Fruit fly (Drosophila melanogaster) whole organism, prepupa: ENCODE results near the gene CG43246.
A peak's percentile ranks its signal among the peaks of the same experiment; 100 is the strongest.

Source experiments
- CG10631 ChIP-seq: fragments of 200-800 bp; sonication (Bioruptor generic); optimal IDR thresholded peaks from 2 replicates; lab custom pipeline; 2016; ENCODE audit warnings: missing biosample characterization, missing genetic modification characterization
- CG11294 ChIP-seq: fragments of 200-800 bp; sonication (Bioruptor generic); IDR thresholded peaks from 2 replicates; pipeline ENCODE4 v1.3.6; 2022; ENCODE audit warnings: missing biosample characterization, missing genetic modification characterization
- CG11902 ChIP-seq: fragments of 200-800 bp; sonication (Bioruptor generic); optimal IDR thresholded peaks from 3 replicates; lab custom pipeline; 2016; ENCODE audit warnings: missing biosample characterization, missing genetic modification characterization
- CG15336 ChIP-seq: fragments of 200-800 bp; sonication (Bioruptor generic); IDR thresholded peaks from 2 replicates; pipeline ENCODE4 v1.3.6; 2022; ENCODE audit warnings: missing biosample characterization, missing genetic modification characterization
- CG16779 ChIP-seq: fragments of 200-800 bp; sonication (Bioruptor generic); optimal IDR thresholded peaks from 3 replicates; lab custom pipeline; 2017; ENCODE audit warnings: missing biosample characterization, mild to moderate bottlenecking, missing genetic modification characterization
- CG3032 ChIP-seq: fragments of 200-800 bp; optimal IDR thresholded peaks from 2 replicates; lab custom pipeline; 2019; ENCODE audit warnings: missing biosample characterization, mild to moderate bottlenecking, missing genetic modification characterization, moderate library complexity
- CG31627 ChIP-seq: fragments of 200-800 bp; sonication (Bioruptor generic); optimal IDR thresholded peaks from 3 replicates; lab custom pipeline; 2016; ENCODE audit warnings: missing biosample characterization, missing genetic modification characterization
- CG32006 ChIP-seq: fragments of 200-800 bp; sonication (Bioruptor generic); optimal IDR thresholded peaks from 3 replicates; lab custom pipeline; 2017; ENCODE audit warnings: missing biosample characterization, mild to moderate bottlenecking, missing genetic modification characterization
- CG4318 ChIP-seq: fragments of 200-800 bp; sonication (Bioruptor generic); optimal IDR thresholded peaks from 3 replicates; lab custom pipeline; 2017; ENCODE audit warnings: missing biosample characterization, mild to moderate bottlenecking, missing genetic modification characterization
- CG6163 ChIP-seq: fragments of 200-800 bp; sonication (Bioruptor generic); IDR thresholded peaks from 3 replicates; pipeline ENCODE4 v1.3.6; 2022; ENCODE audit warnings: missing biosample characterization, missing genetic modification characterization
- CG6792 ChIP-seq: fragments of 200-800 bp; sonication (Bioruptor generic); optimal IDR thresholded peaks from 3 replicates; lab custom pipeline; 2016; ENCODE audit warnings: missing biosample characterization, missing genetic modification characterization
- CG6808 ChIP-seq: fragments of 200-800 bp; sonication (Bioruptor generic); optimal IDR thresholded peaks from 3 replicates; lab custom pipeline; 2017; ENCODE audit warnings: missing biosample characterization, missing genetic modification characterization, mild to moderate bottlenecking, moderate library complexity, missing genetic modification reagents
- CG6854 ChIP-seq: fragments of 200-800 bp; sonication (Bioruptor generic); optimal IDR thresholded peaks from 2 replicates; lab custom pipeline; 2017; ENCODE audit warnings: missing biosample characterization, mild to moderate bottlenecking, missing genetic modification characterization
- CG8319 ChIP-seq: fragments of 200-800 bp; sonication (Bioruptor generic); optimal IDR thresholded peaks from 3 replicates; lab custom pipeline; 2016; ENCODE audit warnings: missing biosample characterization, missing genetic modification characterization
- CG8632 ChIP-seq: fragments of 200-800 bp; sonication (Bioruptor generic); optimal IDR thresholded peaks from 3 replicates; lab custom pipeline; 2016; ENCODE audit warnings: missing biosample characterization, missing genetic modification characterization
- CG9139 ChIP-seq: fragments of 200-800 bp; sonication (Bioruptor generic); optimal IDR thresholded peaks from 3 replicates; lab custom pipeline; 2017; ENCODE audit warnings: missing biosample characterization, mild to moderate bottlenecking, missing genetic modification characterization
- Eip75B ChIP-seq: fragments of 200-800 bp; sonication (Bioruptor generic); optimal IDR thresholded peaks from 3 replicates; lab custom pipeline; 2016; ENCODE audit warnings: missing biosample characterization, missing genetic modification characterization
- Eip93F ChIP-seq: fragments of 200-800 bp; sonication (Bioruptor generic); optimal IDR thresholded peaks from 2 replicates; lab custom pipeline; 2016; ENCODE audit warnings: missing biosample characterization, mild to moderate bottlenecking, missing genetic modification characterization
- Ets21C ChIP-seq: fragments of 200-800 bp; sonication (Bioruptor generic); optimal IDR thresholded peaks from 3 replicates; lab custom pipeline; 2016; ENCODE audit warnings: missing biosample characterization, missing genetic modification characterization
- Gug ChIP-seq: fragments of 200-800 bp; sonication (Bioruptor generic); IDR thresholded peaks from 2 replicates; pipeline ENCODE4 v1.3.6; 2022; ENCODE audit warnings: missing biosample characterization, missing genetic modification characterization
- Hr38 ChIP-seq: sonication (Bioruptor generic); optimal IDR thresholded peaks from 2 replicates; lab custom pipeline; 2016; ENCODE audit warnings: missing biosample characterization, missing genetic modification characterization
- Hr39 ChIP-seq: fragments of 200-800 bp; sonication (Bioruptor generic); optimal IDR thresholded peaks from 2 replicates; lab custom pipeline; 2016; ENCODE audit warnings: missing biosample characterization, missing genetic modification characterization
- Hr4 ChIP-seq: fragments of 200-800 bp; sonication (Bioruptor generic); optimal IDR thresholded peaks from 3 replicates; lab custom pipeline; 2016; ENCODE audit warnings: missing biosample characterization, missing genetic modification characterization
- Lpt ChIP-seq: fragments of 200-800 bp; sonication (Bioruptor generic); optimal IDR thresholded peaks from 3 replicates; lab custom pipeline; 2016; ENCODE audit warnings: missing biosample characterization, missing genetic modification characterization
- Met ChIP-seq: fragments of 200-800 bp; sonication (Bioruptor generic); optimal IDR thresholded peaks from 3 replicates; lab custom pipeline; 2016; ENCODE audit warnings: missing biosample characterization, missing genetic modification characterization
- OdsH ChIP-seq: fragments of 200-800 bp; sonication (Bioruptor generic); optimal IDR thresholded peaks from 3 replicates; lab custom pipeline; 2016; ENCODE audit warnings: missing biosample characterization, missing genetic modification characterization
- Smox ChIP-seq: fragments of 200-800 bp; sonication (Bioruptor generic); optimal IDR thresholded peaks from 3 replicates; lab custom pipeline; 2016; ENCODE audit warnings: missing biosample characterization, missing genetic modification characterization
- Sox102F ChIP-seq: fragments of 200-800 bp; sonication (Bioruptor generic); optimal IDR thresholded peaks from 2 replicates; lab custom pipeline; 2016; ENCODE audit warnings: missing biosample characterization, mild to moderate bottlenecking, missing genetic modification characterization
- Sox15 ChIP-seq: fragments of 200-800 bp; sonication (Bioruptor generic); optimal IDR thresholded peaks from 3 replicates; lab custom pipeline; 2016; ENCODE audit warnings: missing biosample characterization, missing genetic modification characterization
- achi ChIP-seq: fragments of 200-800 bp; sonication (Bioruptor generic); optimal IDR thresholded peaks from 3 replicates; lab custom pipeline; 2016; ENCODE audit warnings: missing biosample characterization, missing genetic modification characterization
- acj6 ChIP-seq: fragments of 200-800 bp; sonication (Bioruptor generic); optimal IDR thresholded peaks from 3 replicates; lab custom pipeline; 2016; ENCODE audit warnings: missing biosample characterization, missing genetic modification characterization
- cyc ChIP-seq: fragments of 200-800 bp; sonication (Bioruptor generic); optimal IDR thresholded peaks from 3 replicates; lab custom pipeline; 2016; ENCODE audit warnings: missing biosample characterization, missing genetic modification characterization
- dac ChIP-seq: fragments of 200-800 bp; sonication (Bioruptor generic); optimal IDR thresholded peaks from 2 replicates; lab custom pipeline; 2017; ENCODE audit warnings: missing biosample characterization, mild to moderate bottlenecking, missing genetic modification characterization
- fd59A ChIP-seq: fragments of 200-800 bp; sonication (Bioruptor generic); optimal IDR thresholded peaks from 2 replicates; lab custom pipeline; 2017; ENCODE audit warnings: missing biosample characterization, mild to moderate bottlenecking, missing genetic modification characterization, missing genetic modification reagents
- fkh ChIP-seq: fragments of 200-800 bp; sonication (Bioruptor generic); optimal IDR thresholded peaks from 3 replicates; lab custom pipeline; 2017; ENCODE audit warnings: missing biosample characterization, mild to moderate bottlenecking, missing genetic modification characterization, moderate library complexity
- net ChIP-seq: fragments of 200-800 bp; sonication (Bioruptor generic); optimal IDR thresholded peaks from 3 replicates; lab custom pipeline; 2016; ENCODE audit warnings: missing biosample characterization, missing genetic modification characterization
- pdm3 ChIP-seq: fragments of 200-800 bp; sonication (Bioruptor generic); optimal IDR thresholded peaks from 3 replicates; lab custom pipeline; 2016; ENCODE audit warnings: missing biosample characterization, missing genetic modification characterization
- spab ChIP-seq: fragments of 200-800 bp; sonication (Bioruptor generic); optimal IDR thresholded peaks from 2 replicates; lab custom pipeline; 2017; ENCODE audit warnings: missing biosample characterization, mild to moderate bottlenecking, missing genetic modification characterization, missing genetic modification reagents
- ss ChIP-seq, 2 experiments: fragments of 200-800 bp; sonication (Bioruptor generic); optimal IDR thresholded peaks; 2 replicates in 1 of 2; 3 replicates in 1 of 2; lab custom pipeline; 2017 to 2018; ENCODE audit warnings: mild to moderate bottlenecking in 2 of 2, missing biosample characterization in 2 of 2, missing genetic modification characterization in 2 of 2, moderate library complexity in 1 of 2
- topi ChIP-seq: fragments of 200-800 bp; sonication (Bioruptor generic); optimal IDR thresholded peaks from 3 replicates; lab custom pipeline; 2016; ENCODE audit warnings: missing biosample characterization, missing genetic modification characterization
- vri ChIP-seq: fragments of 200-800 bp; sonication (Bioruptor generic); optimal IDR thresholded peaks from 3 replicates; lab custom pipeline; 2016; ENCODE audit warnings: missing biosample characterization, mild to moderate bottlenecking, missing genetic modification characterization

CG43246 gene

dm6 chr3L:14550839-14551415, 14.5 kb downstream of the CG43246 start, which contains the start of gene Gbs-70E (continued):
- TF ChIP-seq Sox102F (GFP tag; lab: Kevin White, UChicago) (peak; percentile 95), Eip93F (GFP tag; lab: Kevin White, UChicago) (peak; percentile 69), CG11902 (GFP tag; lab: Kevin White, UChicago) (peak; percentile 81), CG32006 (GFP tag; lab: Kevin White, UChicago) (peak; percentile 91), OdsH (GFP tag; lab: Kevin White, UChicago) (peak; percentile 94), CG4318 (GFP tag; lab: Kevin White, UChicago) (peak; percentile 71), topi (peak; percentile 96), CG11294 (GFP tag; lab: Robert Waterston, UW) (peak; percentile 79), CG16779 (tag; lab: Kevin White, UChicago) (peak; percentile 92), Lpt (GFP tag; lab: Kevin White, UChicago) (peak; percentile 88), CG8319 (GFP tag; lab: Kevin White, UChicago) (peak; percentile 90), spab (GFP tag; lab: Kevin White, UChicago) (peak; percentile 89), CG3032 (peak; percentile 89), CG6854 (GFP tag; lab: Kevin White, UChicago) (peak; percentile 96), Gug (GFP tag; lab: Robert Waterston, UW) (peak; percentile 90), CG31627 (GFP tag; lab: Kevin White, UChicago) (peak; percentile 94)
- TF ChIP-seq, all 60 proteins: peak for 59

- TF ChIP-seq cyc (GFP tag; lab: Kevin White, UChicago) (no peak), fd59A (GFP tag; lab: Kevin White, UChicago) (no peak), Gug (GFP tag; lab: Robert Waterston, UW) (no peak), CG8319 (GFP tag; lab: Kevin White, UChicago) (no peak), dac (GFP tag; lab: Kevin White, UChicago) (no peak), vri (GFP tag; lab: Kevin White, UChicago) (no peak), achi (GFP tag; lab: Kevin White, UChicago) (no peak)
Measured at dm6 chr3L:14551621-14552020, 15.2 kb downstream of the CG43246 start.

- TF ChIP-seq acj6 (GFP tag; lab: Kevin White, UChicago) (no peak), pdm3 (no peak)
Measured at dm6 chr3L:14552041-14552924, 15.8 kb downstream of the CG43246 start.

- TF ChIP-seq Sox15 (peak; percentile 85), CG6792 (GFP tag; lab: Kevin White, UChicago) (peak; percentile 93), dac (GFP tag; lab: Kevin White, UChicago) (peak; percentile 90), CG15336 (GFP tag; lab: Robert Waterston, UW) (peak; percentile 95), CG11902 (GFP tag; lab: Kevin White, UChicago) (peak; percentile 85), CG32006 (GFP tag; lab: Kevin White, UChicago) (peak; percentile 94), CG6163 (peak; percentile 98), Smox (GFP tag; lab: Kevin White, UChicago) (peak; percentile 51), Ets21C (GFP tag; lab: Kevin White, UChicago) (no peak), Eip75B (peak; percentile 97), CG9139 (GFP tag; lab: Kevin White, UChicago) (peak; percentile 95), fd59A (GFP tag; lab: Kevin White, UChicago) (peak; percentile 96), Hr4 (GFP tag; lab: Kevin White, UChicago) (peak; percentile 94), Met (GFP tag; lab: Kevin White, UChicago) (peak; percentile 61), cyc (GFP tag; lab: Kevin White, UChicago) (peak; percentile 63), ss (GFP tag; optimal IDR thresholded peaks at IDR 0.05; lab: Kevin White, UChicago) (peak; percentile 97 to 98), CG10631 (GFP tag; lab: Kevin White, UChicago) (peak; percentile 98), CG16779 (tag; lab: Kevin White, UChicago) (peak; percentile 95), Hr39 (GFP tag; lab: Kevin White, UChicago) (peak; percentile 54), spab (GFP tag; lab: Kevin White, UChicago) (peak; percentile 98), net (peak; percentile 94), Hr38 (GFP tag; lab: Kevin White, UChicago) (no peak), acj6 (GFP tag; lab: Kevin White, UChicago) (peak; percentile 96), CG31627 (GFP tag; lab: Kevin White, UChicago) (peak; percentile 33), CG4318 (GFP tag; lab: Kevin White, UChicago) (peak; percentile 90), vri (GFP tag; lab: Kevin White, UChicago) (peak; percentile 26), CG6808 (GFP tag; lab: Kevin White, UChicago) (peak; percentile 96), CG8632 (GFP tag; lab: Kevin White, UChicago) (peak; percentile 91), OdsH (GFP tag; lab: Kevin White, UChicago) (peak; percentile 96), Eip93F (GFP tag; lab: Kevin White, UChicago) (no peak), fkh (no peak)
Measured at dm6 chr3L:14552925-14553239, 16.4 kb downstream of the CG43246 start.
